Worm (Caenorhabditis elegans) whole organism, L3 larva: ENCODE results near the gene arrd-13.
A peak's percentile ranks its signal among the peaks of the same experiment; 100 is the strongest.

Experiments used
- R02D3.7 ChIP-seq: fragments of 150-350 bp; optimal IDR thresholded peaks from 2 replicates; lab custom pipeline; 2014; ENCODE audit warnings: missing biosample characterization, missing genetic modification characterization
- ZK546.5 ChIP-seq: sonication (generic microtip); optimal IDR thresholded peaks from 2 replicates; lab custom pipeline; 2017; ENCODE audit warnings: missing biosample characterization, missing genetic modification characterization
- aly-2 ChIP-seq: fragments of 150-350 bp; optimal IDR thresholded peaks from 2 replicates; lab custom pipeline; 2014; ENCODE audit warnings: missing biosample characterization, missing genetic modification characterization
- ama-1 ChIP-seq: fragments of 150-350 bp; optimal IDR thresholded peaks from 2 replicates; lab custom pipeline; 2018
- ceh-16 ChIP-seq: sonication (generic microtip); optimal IDR thresholded peaks from 2 replicates; lab custom pipeline; 2017; ENCODE audit warnings: missing biosample characterization, missing genetic modification characterization
- ceh-28 ChIP-seq: fragments of 150-350 bp; optimal IDR thresholded peaks from 2 replicates; lab custom pipeline; 2014; ENCODE audit warnings: missing biosample characterization, missing genetic modification reagents, missing genetic modification characterization
- ceh-9 ChIP-seq: sonication (generic microtip); optimal IDR thresholded peaks from 2 replicates; lab custom pipeline; 2018; ENCODE audit warnings: missing biosample characterization, missing genetic modification characterization
- egl-5 ChIP-seq: fragments of 150-350 bp; optimal IDR thresholded peaks from 2 replicates; lab custom pipeline; 2017; ENCODE audit warnings: missing biosample characterization, missing genetic modification reagents, missing genetic modification characterization, inconsistent platforms
- elt-2 ChIP-seq: sonication (generic microtip); optimal IDR thresholded peaks from 2 replicates; lab custom pipeline; 2016; ENCODE audit warnings: missing genetic modification reagents, mild to moderate bottlenecking, missing genetic modification characterization, missing compliant biosample characterization
- elt-3 ChIP-seq, 3 experiments: fragments of 150-350 bp in 1 of 3; sonication (generic microtip) in 2 of 3; optimal IDR thresholded peaks; 2 replicates in 2 of 3; 4 replicates in 1 of 3; lab custom pipeline; 2014 to 2017; ENCODE audit warnings: missing biosample characterization in 3 of 3, missing genetic modification characterization in 3 of 3
- fkh-10 ChIP-seq: sonication (generic microtip); optimal IDR thresholded peaks from 2 replicates; lab custom pipeline; 2017; ENCODE audit warnings: missing biosample characterization, missing genetic modification reagents, missing genetic modification characterization
- fkh-2 ChIP-seq: fragments of 150-350 bp; optimal IDR thresholded peaks from 2 replicates; lab custom pipeline; 2014; ENCODE audit warnings: missing biosample characterization, missing genetic modification reagents, missing genetic modification characterization
- fos-1 ChIP-seq: fragments of 150-350 bp; optimal IDR thresholded peaks from 2 replicates; lab custom pipeline; 2014; ENCODE audit warnings: missing biosample characterization, missing genetic modification characterization
- hmg-11 ChIP-seq: sonication (generic microtip); optimal IDR thresholded peaks from 2 replicates; lab custom pipeline; 2016; ENCODE audit warnings: missing genetic modification characterization, missing compliant biosample characterization
- jun-1 ChIP-seq: fragments of 150-350 bp; optimal IDR thresholded peaks from 2 replicates; lab custom pipeline; 2014; ENCODE audit warnings: missing biosample characterization, missing genetic modification reagents, missing genetic modification characterization
- lin-39 ChIP-seq: fragments of 150-350 bp; optimal IDR thresholded peaks from 2 replicates; lab custom pipeline; 2018; ENCODE audit warnings: missing biosample characterization, missing genetic modification reagents, missing genetic modification characterization
- mml-1 ChIP-seq: fragments of 150-350 bp; sonication (generic microtip); optimal IDR thresholded peaks from 3 replicates; lab custom pipeline; 2014; ENCODE audit warnings: missing biosample characterization, missing genetic modification characterization
- nfya-1 ChIP-seq: sonication (generic microtip); optimal IDR thresholded peaks from 2 replicates; lab custom pipeline; 2017; ENCODE audit warnings: missing genetic modification characterization, mild to moderate bottlenecking, missing compliant biosample characterization, antibody characterized with exemption, moderate library complexity; ENCODE audit not compliant: insufficient read depth
- nhr-23 ChIP-seq: fragments of 150-350 bp; optimal IDR thresholded peaks from 2 replicates; lab custom pipeline; 2014; ENCODE audit warnings: missing biosample characterization, missing genetic modification reagents, missing genetic modification characterization
- nhr-25 ChIP-seq: sonication (generic microtip); optimal IDR thresholded peaks from 2 replicates; lab custom pipeline; 2017; ENCODE audit warnings: missing biosample characterization, missing genetic modification characterization
- nhr-28 ChIP-seq: fragments of 150-350 bp; optimal IDR thresholded peaks from 2 replicates; lab custom pipeline; 2014; ENCODE audit warnings: missing biosample characterization, missing genetic modification characterization
- nhr-43 ChIP-seq: sonication (generic microtip); optimal IDR thresholded peaks from 2 replicates; lab custom pipeline; 2016; ENCODE audit warnings: mild to moderate bottlenecking, missing genetic modification characterization, missing compliant biosample characterization; ENCODE audit not compliant: poor library complexity, severe bottlenecking
- pha-4 ChIP-seq: fragments of 150-350 bp; optimal IDR thresholded peaks from 2 replicates; lab custom pipeline; 2014; ENCODE audit warnings: missing biosample characterization, missing genetic modification reagents, missing genetic modification characterization
- skn-1 ChIP-seq: fragments of 150-350 bp; optimal IDR thresholded peaks from 2 replicates; lab custom pipeline; 2014; ENCODE audit warnings: missing biosample characterization, missing genetic modification characterization
- snpc-4 ChIP-seq: fragments of 150-350 bp; optimal IDR thresholded peaks from 2 replicates; lab custom pipeline; 2014; ENCODE audit warnings: missing biosample characterization, missing genetic modification characterization
- unc-39 ChIP-seq: sonication (generic microtip); optimal IDR thresholded peaks from 4 replicates; lab custom pipeline; 2017; ENCODE audit warnings: missing biosample characterization, missing genetic modification characterization
- unc-62 ChIP-seq: fragments of 150-350 bp; sonication (generic microtip); optimal IDR thresholded peaks from 4 replicates; lab custom pipeline; 2014; ENCODE audit warnings: missing biosample characterization, missing genetic modification reagents, missing genetic modification characterization
- zag-1 ChIP-seq: fragments of 150-350 bp; optimal IDR thresholded peaks from 2 replicates; lab custom pipeline; 2014; ENCODE audit warnings: missing biosample characterization, missing genetic modification characterization
- ztf-11 ChIP-seq: fragments of 150-350 bp; optimal IDR thresholded peaks from 2 replicates; lab custom pipeline; 2014; ENCODE audit warnings: missing biosample characterization, missing genetic modification characterization
- ztf-4 ChIP-seq: fragments of 150-350 bp; optimal IDR thresholded peaks from 2 replicates; lab custom pipeline; 2014; ENCODE audit warnings: missing biosample characterization, missing genetic modification characterization

The arrd-13 gene

ce11 chrII:13741449-13741848 is 16.8 kb upstream of the arrd-13 start, which contains the start of gene mig-14:
Gene mig-14, plus strand, starts transcription at chrII:13741738.
- TF ChIP-seq nhr-23 (tag; lab: Kevin White, UChicago) (no peak), nfya-1 (tag; lab: Kevin White, UChicago) (peak; percentile 96)

DNA sequence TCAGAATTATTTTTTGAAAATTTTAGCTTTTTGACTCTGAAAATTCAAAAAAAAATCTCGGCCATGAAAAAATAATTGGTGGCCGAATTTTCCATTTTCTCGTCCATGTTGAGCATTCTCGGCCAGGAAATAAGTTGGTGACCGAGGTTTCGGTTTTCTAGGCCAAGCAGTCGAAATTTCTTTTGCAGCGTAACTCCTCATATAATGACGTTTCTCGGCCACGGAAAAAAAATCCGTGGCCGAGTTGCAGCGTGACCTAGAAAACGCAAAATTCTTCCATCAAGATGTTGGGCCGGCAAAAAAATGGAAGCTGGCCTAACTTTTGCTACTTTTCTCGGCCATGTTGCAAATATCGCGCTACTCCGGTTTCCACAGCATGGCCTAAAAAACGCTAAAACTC is 8.1 kb upstream of the arrd-13 start:
- TF ChIP-seq ztf-11 (tag; lab: Kevin White, UChicago) (no peak), unc-39 (no peak), ama-1 (lab: Kevin White, UChicago) (no peak), nhr-43 (no peak), ceh-16 (tag; lab: Kevin White, UChicago) (no peak), mml-1 (tag; lab: Kevin White, UChicago) (no peak), nhr-28 (tag; lab: Kevin White, UChicago) (no peak), aly-2 (tag; lab: Kevin White, UChicago) (no peak), zag-1 (tag; lab: Kevin White, UChicago) (no peak), jun-1 (no peak), pha-4 (tag; lab: Kevin White, UChicago) (no peak)

DNA sequence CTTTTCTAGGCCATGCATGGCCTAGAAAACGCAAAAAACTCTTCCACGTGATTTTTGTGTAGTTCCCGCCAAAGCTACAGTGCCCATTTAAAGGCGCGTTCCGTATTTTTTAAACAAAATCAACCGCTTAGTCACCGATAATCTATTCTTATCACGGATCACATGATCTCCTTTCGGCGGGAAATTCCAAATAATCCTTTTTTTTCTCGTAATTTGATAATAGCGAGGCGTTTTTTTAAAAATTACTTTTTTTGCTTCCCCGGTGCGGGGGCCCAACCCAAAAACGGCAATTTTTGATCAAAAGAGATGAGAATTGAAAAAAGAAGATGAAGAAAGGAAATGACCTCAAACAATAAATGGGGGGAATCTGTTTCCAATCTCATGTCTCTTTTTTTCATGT is 7.2 kb upstream of the arrd-13 start:
- TF ChIP-seq pha-4 (tag; lab: Kevin White, UChicago), result peak; percentile 45
- no peak for TF ChIP-seq ceh-9 (tag; lab: Kevin White, UChicago)
- TF ChIP-seq ZK546.5, result no peak

DNA sequence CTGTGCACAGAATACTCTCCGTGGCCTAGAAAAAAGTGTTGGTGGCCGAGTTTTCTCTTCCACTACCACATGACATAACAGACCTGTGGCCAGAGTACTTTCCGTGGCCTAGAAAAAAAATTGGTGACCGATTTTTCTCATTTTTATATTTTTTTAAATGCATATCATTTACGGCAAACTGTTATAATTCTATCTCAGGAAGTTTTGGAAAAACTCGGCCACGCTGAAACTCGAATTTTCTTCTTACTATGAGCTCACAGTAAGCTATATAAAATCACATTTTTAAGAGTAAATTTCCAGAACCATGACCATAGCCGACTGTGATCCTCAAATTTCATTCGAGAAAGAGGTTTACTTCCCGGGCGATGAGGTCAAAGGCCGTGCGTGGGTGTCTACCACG is 6.2 kb upstream of the arrd-13 start, which contains the start of gene arrd-14:
Gene arrd-14 (plus strand): TSS at position 301 of the 400 bp plus-strand sequence.
- no peak for TF ChIP-seq R02D3.7 (tag; lab: Kevin White, UChicago)
- no peak for TF ChIP-seq ceh-16 (tag; lab: Kevin White, UChicago)
- no peak for TF ChIP-seq elt-3 (tag; optimal IDR thresholded peaks at IDR 0.05; lab: Kevin White, UChicago)

ce11 chrII:13756232-13756631 is 2.0 kb upstream of the arrd-13 start:
- TF ChIP-seq ceh-28 (tag; lab: Kevin White, UChicago) (no peak), hmg-11 (peak; percentile 15), lin-39 (tag; lab: Kevin White, UChicago) (peak; percentile 40), nfya-1 (tag; lab: Kevin White, UChicago) (peak; percentile 29)

ce11 chrII:13763009-13763468 is 4.8 kb downstream of the arrd-13 start, which contains the start of gene arrd-11:
Gene arrd-11, plus strand, starts transcription at chrII:13763418.
- TF ChIP-seq skn-1 (tag; lab: Kevin White, UChicago), result no peak
- peak; percentile 75 for TF ChIP-seq pha-4 (tag; lab: Kevin White, UChicago)

ce11 chrII:13765952-13766351 is 7.7 kb downstream of the arrd-13 start, which contains the start of gene arrd-12:
Gene arrd-12, plus strand, starts transcription at chrII:13766252.
- TF ChIP-seq ztf-4 (no peak), ZK546.5 (no peak), egl-5 (tag; lab: Kevin White, UChicago) (no peak), ceh-9 (tag; lab: Kevin White, UChicago) (no peak), fos-1 (tag; lab: Kevin White, UChicago) (no peak), unc-62 (GFP tag; lab: Kevin White, UChicago) (no peak), fkh-10 (GFP tag; lab: Kevin White, UChicago) (no peak), elt-2 (tag; lab: Kevin White, UChicago) (no peak), pha-4 (tag; lab: Kevin White, UChicago) (no peak), snpc-4 (tag; lab: Kevin White, UChicago) (no peak), ceh-28 (tag; lab: Kevin White, UChicago) (no peak), nhr-25 (no peak), nhr-43 (no peak), fkh-2 (no peak)
